Fruit fly (Drosophila melanogaster): ENCODE data around the gene Mkk4.
A peak's percentile ranks its signal among the peaks of the same experiment; 100 is the strongest.

Mkk4 gene

dm6 chr3R:8650741-8651140 lies at the start of gene Mkk4, which contains the start of gene SLIRP2 (continued):
- TF ChIP-seq Eip75B (GFP tag; optimal IDR thresholded peaks at IDR 0.05) (peak; percentile 99), Sox14 (GFP tag; optimal IDR thresholded peaks at IDR 0.05) (peak; percentile 99), CG3919 (GFP tag; optimal IDR thresholded peaks at IDR 0.05) (peak; percentile 99), Sox15 (GFP tag; optimal IDR thresholded peaks at IDR 0.05) (peak; percentile 99), svp (GFP tag) (peak; percentile 100), CG10669 (GFP tag; optimal IDR thresholded peaks at IDR 0.05) (peak; percentile 99), CG15336 (GFP tag; IDR thresholded peaks at IDR 0.05) (peak; percentile 99), OdsH (GFP tag; optimal IDR thresholded peaks at IDR 0.05) (peak; percentile 99)

- TF ChIP-seq ss (GFP tag; optimal IDR thresholded peaks at IDR 0.05), result no peak
- TF ChIP-seq CG6808 (GFP tag; optimal IDR thresholded peaks at IDR 0.05), result no peak
- TF ChIP-seq CG8319 (GFP tag; optimal IDR thresholded peaks at IDR 0.05), result no peak
- no peak for TF ChIP-seq Blimp-1 (GFP tag; optimal IDR thresholded peaks at IDR 0.05)
Measured at dm6 chr3R:8699230-8699629, 48.6 kb upstream of the Mkk4 start.

- TF ChIP-seq Lpt (GFP tag; optimal IDR thresholded peaks at IDR 0.05) (no peak), Hr38 (GFP tag; optimal IDR thresholded peaks at IDR 0.05) (no peak), CG10631 (GFP tag; optimal IDR thresholded peaks at IDR 0.05) (no peak), ss (GFP tag; optimal IDR thresholded peaks at IDR 0.05) (no peak), eg (GFP tag; IDR thresholded peaks at IDR 0.05) (no peak), Eip75B (GFP tag; optimal IDR thresholded peaks at IDR 0.05) (no peak), Eip93F (GFP tag; optimal IDR thresholded peaks at IDR 0.05) (no peak), fkh (GFP tag; optimal IDR thresholded peaks at IDR 0.05) (no peak), CG15336 (GFP tag; IDR thresholded peaks at IDR 0.05) (no peak), CG10669 (GFP tag; optimal IDR thresholded peaks at IDR 0.05) (no peak), CG34406 (GFP tag; optimal IDR thresholded peaks at IDR 0.05) (no peak), CG11902 (GFP tag; optimal IDR thresholded peaks at IDR 0.05) (no peak), CG6163 (GFP tag; IDR thresholded peaks at IDR 0.05) (no peak)
Measured at dm6 chr3R:8697772-8698259, 47.2 kb upstream of the Mkk4 start, which contains the start of gene hb. Gene hb, minus strand, starts transcription at chr3R:8697822.

dm6 chr3R:8694110-8694826 lies 43.7 kb upstream of the Mkk4 start:
- TF ChIP-seq CG15336 (GFP tag; IDR thresholded peaks at IDR 0.05), result peak; percentile 91
- peak; percentile 91 for TF ChIP-seq net (GFP tag; optimal IDR thresholded peaks at IDR 0.05)
- TF ChIP-seq pdm3 (GFP tag; optimal IDR thresholded peaks at IDR 0.05), result peak; percentile 77
- TF ChIP-seq topi (GFP tag; optimal IDR thresholded peaks at IDR 0.05), result peak; percentile 32
- no peak for TF ChIP-seq Blimp-1 (GFP tag; optimal IDR thresholded peaks at IDR 0.05)
- peak; percentile 80 for TF ChIP-seq Gug (GFP tag; IDR thresholded peaks at IDR 0.05)
- peak; percentile 68; the same call in 1 of the 2 replicates for TF ChIP-seq CG11294 (GFP tag; IDR thresholded peaks at IDR 0.05)
- peak; percentile 3 for TF ChIP-seq fkh (GFP tag; optimal IDR thresholded peaks at IDR 0.05)
- no peak for TF ChIP-seq CG11902 (GFP tag; optimal IDR thresholded peaks at IDR 0.05)
- TF ChIP-seq achi (GFP tag; optimal IDR thresholded peaks at IDR 0.05), result peak; percentile 79
- peak; percentile 52 for TF ChIP-seq Met (GFP tag; optimal IDR thresholded peaks at IDR 0.05)
- TF ChIP-seq OdsH (GFP tag; optimal IDR thresholded peaks at IDR 0.05), result peak; percentile 64
- TF ChIP-seq Ets21C (GFP tag; optimal IDR thresholded peaks at IDR 0.05), result no peak
- TF ChIP-seq vri (GFP tag; optimal IDR thresholded peaks at IDR 0.05), result peak; percentile 56
- TF ChIP-seq CG6808 (GFP tag; optimal IDR thresholded peaks at IDR 0.05), result peak; percentile 86
- TF ChIP-seq CG9139 (GFP tag; optimal IDR thresholded peaks at IDR 0.05), result peak; percentile 95
- no peak for TF ChIP-seq lz (GFP tag; optimal IDR thresholded peaks at IDR 0.05)
- peak; percentile 19 for TF ChIP-seq CG4318 (GFP tag; optimal IDR thresholded peaks at IDR 0.05)
- TF ChIP-seq cyc (GFP tag; optimal IDR thresholded peaks at IDR 0.05), result no peak
- peak; percentile 55 for TF ChIP-seq Eip75B (GFP tag; optimal IDR thresholded peaks at IDR 0.05)
- peak; percentile 98 for TF ChIP-seq CG6163 (GFP tag; IDR thresholded peaks at IDR 0.05)
- no peak for TF ChIP-seq Eip78C (GFP tag)
- no peak for TF ChIP-seq CG31627 (GFP tag; optimal IDR thresholded peaks at IDR 0.05)
- no peak for TF ChIP-seq Hr38 (GFP tag; optimal IDR thresholded peaks at IDR 0.05)
- TF ChIP-seq CG1621 (tag; optimal IDR thresholded peaks at IDR 0.05), result no peak
- TF ChIP-seq svp (GFP tag), result peak; percentile 37
- peak; percentile 67 for TF ChIP-seq Sox102F (GFP tag; optimal IDR thresholded peaks at IDR 0.05)
- TF ChIP-seq acj6 (GFP tag; optimal IDR thresholded peaks at IDR 0.05), result peak; percentile 21
- TF ChIP-seq CG8319 (GFP tag; optimal IDR thresholded peaks at IDR 0.05), result peak; percentile 35
- TF ChIP-seq CG16779 (tag; optimal IDR thresholded peaks at IDR 0.05), result peak; percentile 94
- TF ChIP-seq Ets96B (tag; optimal IDR thresholded peaks at IDR 0.05), result peak; percentile 74
- peak; percentile 9 for TF ChIP-seq Sox14 (GFP tag; optimal IDR thresholded peaks at IDR 0.05)
- peak; percentile 99 for TF ChIP-seq eg (GFP tag; IDR thresholded peaks at IDR 0.05)
- peak; percentile 16 for TF ChIP-seq CG6792 (GFP tag; optimal IDR thresholded peaks at IDR 0.05)
- TF ChIP-seq CG11762 (GFP tag; optimal IDR thresholded peaks at IDR 0.05; ENCODE audit: insufficient read depth), result peak; percentile 72

Measured in whole organism, prepupa.